Worm (Caenorhabditis elegans) whole organism, young adult: ENCODE results near the gene T28D6.6.
A peak's percentile ranks its signal among the peaks of the same experiment; 100 is the strongest.

Experiments
- B0035.1 ChIP-seq: sonication (generic microtip); optimal IDR thresholded peaks from 2 replicates; lab custom pipeline; 2016; ENCODE audit warnings: missing genetic modification characterization, mild to moderate bottlenecking, missing compliant biosample characterization, missing genotype, missing genetic modification reagents
- D2030.7 ChIP-seq: fragments of 200-800 bp; sonication (Bioruptor generic); IDR thresholded peaks from 2 replicates; pipeline ENCODE4 v1.3.6; 2022; ENCODE audit warnings: missing genetic modification reagents, missing genetic modification characterization, missing compliant biosample characterization
- F23B12.7 ChIP-seq: sonication (generic microtip); optimal IDR thresholded peaks from 2 replicates; lab custom pipeline; 2017; ENCODE audit warnings: missing genetic modification characterization, mild to moderate bottlenecking, missing compliant biosample characterization, antibody characterized with exemption, moderate library complexity; ENCODE audit not compliant: insufficient read depth
- F33H1.4 ChIP-seq: fragments of 200-800 bp; sonication (Bioruptor generic); IDR thresholded peaks from 2 replicates; pipeline ENCODE4 v1.3.6; 2022; ENCODE audit warnings: missing genetic modification reagents, missing genetic modification characterization, missing compliant biosample characterization
- F37B4.10 ChIP-seq: fragments of 200-800 bp; sonication (Bioruptor generic); IDR thresholded peaks from 2 replicates; pipeline ENCODE4 v1.3.6; 2022; ENCODE audit warnings: missing genetic modification characterization, missing compliant biosample characterization
- F49E8.2 ChIP-seq: sonication (generic microtip); optimal IDR thresholded peaks from 3 replicates; lab custom pipeline; 2017; ENCODE audit warnings: missing genetic modification characterization, mild to moderate bottlenecking, missing compliant biosample characterization, antibody characterized with exemption, moderate library complexity; ENCODE audit not compliant: insufficient read depth
- Y53F4B.3 ChIP-seq: fragments of 200-800 bp; sonication (Bioruptor generic); IDR thresholded peaks from 2 replicates; pipeline ENCODE4 v1.3.6; 2022; ENCODE audit warnings: missing genetic modification reagents, missing genetic modification characterization, missing compliant biosample characterization
- Y56A3A.18 ChIP-seq: fragments of 200-800 bp; sonication (Bioruptor generic); IDR thresholded peaks from 2 replicates; pipeline ENCODE4 v1.3.6; 2022; ENCODE audit warnings: missing genetic modification reagents, missing genetic modification characterization, missing compliant biosample characterization
- ZK185.1 ChIP-seq: sonication (generic microtip); optimal IDR thresholded peaks from 2 replicates; lab custom pipeline; 2016; ENCODE audit warnings: mild to moderate bottlenecking, missing genetic modification characterization, missing compliant biosample characterization; ENCODE audit not compliant: poor library complexity, severe bottlenecking
- aptf-2 ChIP-seq: fragments of 200-800 bp; sonication (Bioruptor generic); conservative IDR thresholded peaks from 2 replicates; pipeline ENCODE4 v1.3.6; 2022; ENCODE audit warnings: missing genetic modification reagents, missing genetic modification characterization, missing compliant biosample characterization
- aptf-3 ChIP-seq: fragments of 200-800 bp; sonication (Bioruptor generic); IDR thresholded peaks from 2 replicates; pipeline ENCODE4 v1.3.6; 2022; ENCODE audit warnings: missing genetic modification characterization, missing compliant biosample characterization
- attf-6 ChIP-seq: fragments of 200-800 bp; sonication (Bioruptor generic); IDR thresholded peaks from 2 replicates; pipeline ENCODE4 v1.3.6; 2022; ENCODE audit warnings: missing genetic modification reagents, missing genetic modification characterization, missing compliant biosample characterization
- cebp-1 ChIP-seq, 2 experiments: fragments of 200-800 bp in 1 of 2; sonication (Bioruptor generic) in 1 of 2; sonication (generic microtip) in 1 of 2; IDR thresholded peaks in 1 of 2; optimal IDR thresholded peaks in 1 of 2; 2 replicates each; pipeline versions ENCODE4 v1.3.6 to Lab custom; 2017 to 2022; ENCODE audit warnings: missing compliant biosample characterization in 2 of 2, missing genetic modification characterization in 2 of 2, mild to moderate bottlenecking in 1 of 2, missing genetic modification reagents in 1 of 2, moderate library complexity in 1 of 2
- ceh-100 ChIP-seq: fragments of 200-800 bp; sonication (Bioruptor generic); IDR thresholded peaks from 2 replicates; pipeline ENCODE4 v1.3.6; 2022; ENCODE audit warnings: missing genetic modification reagents, missing genetic modification characterization, missing compliant biosample characterization
- die-1 ChIP-seq: sonication (generic microtip); optimal IDR thresholded peaks from 2 replicates; lab custom pipeline; 2016; ENCODE audit warnings: missing genotype, mild to moderate bottlenecking, missing genetic modification characterization, missing compliant biosample characterization
- dox-1 ChIP-seq: fragments of 200-800 bp; sonication (Bioruptor generic); IDR thresholded peaks from 2 replicates; pipeline ENCODE4 v1.3.6; 2022; ENCODE audit warnings: missing genetic modification reagents, missing genetic modification characterization, missing compliant biosample characterization
- efl-1 ChIP-seq: fragments of 150-350 bp; optimal IDR thresholded peaks from 2 replicates; lab custom pipeline; 2014; ENCODE audit warnings: missing biosample characterization, missing genetic modification reagents, missing genetic modification characterization
- ekl-4 ChIP-seq: fragments of 200-800 bp; sonication (Bioruptor generic); IDR thresholded peaks from 2 replicates; pipeline ENCODE4 v1.3.6; 2022; ENCODE audit warnings: missing genetic modification reagents, missing genetic modification characterization, missing compliant biosample characterization
- ets-4 ChIP-seq: fragments of 200-800 bp; sonication (Bioruptor generic); optimal IDR thresholded peaks from 2 replicates; lab custom pipeline; 2018; ENCODE audit warnings: mild to moderate bottlenecking, missing genetic modification characterization, missing compliant biosample characterization
- hlh-12 ChIP-seq: sonication (generic microtip); optimal IDR thresholded peaks from 2 replicates; lab custom pipeline; 2016; ENCODE audit warnings: missing genetic modification characterization, missing compliant biosample characterization
- hmg-20 ChIP-seq: fragments of 200-800 bp; sonication (Bioruptor generic); IDR thresholded peaks from 2 replicates; pipeline ENCODE4 v1.3.6; 2022; ENCODE audit warnings: missing genetic modification reagents, missing genetic modification characterization, missing compliant biosample characterization
- lin-54 ChIP-seq: fragments of 200-800 bp; sonication (Bioruptor generic); optimal IDR thresholded peaks from 2 replicates; lab custom pipeline; 2018; ENCODE audit warnings: mild to moderate bottlenecking, missing genetic modification characterization, missing compliant biosample characterization
- lsl-1 ChIP-seq: fragments of 200-800 bp; sonication (Bioruptor generic); optimal IDR thresholded peaks from 2 replicates; lab custom pipeline; 2018; ENCODE audit warnings: mild to moderate bottlenecking, missing genetic modification characterization, moderate library complexity, missing compliant biosample characterization
- madf-6 ChIP-seq: fragments of 200-800 bp; sonication (Bioruptor generic); IDR thresholded peaks from 2 replicates; pipeline ENCODE4 v1.3.6; 2022; ENCODE audit warnings: missing genetic modification reagents, missing genetic modification characterization, missing compliant biosample characterization
- madf-8 ChIP-seq: fragments of 200-800 bp; sonication (Bioruptor generic); conservative IDR thresholded peaks from 2 replicates; pipeline ENCODE4 v1.3.6; 2022; ENCODE audit warnings: missing genetic modification reagents, missing genetic modification characterization, missing compliant biosample characterization
- nhr-27 ChIP-seq: fragments of 200-800 bp; sonication (Bioruptor generic); optimal IDR thresholded peaks from 2 replicates; lab custom pipeline; 2018; ENCODE audit warnings: mild to moderate bottlenecking, missing genetic modification characterization, moderate library complexity, missing compliant biosample characterization
- rec-8 ChIP-seq, 2 experiments: sonication (generic microtip); optimal IDR thresholded peaks; 2 replicates each; lab custom pipeline; 2016; ENCODE audit warnings: mild to moderate bottlenecking in 2 of 2, missing genetic modification characterization in 2 of 2, missing genetic modification reagents in 2 of 2, missing genotype in 2 of 2, missing biosample characterization in 1 of 2, missing compliant biosample characterization in 1 of 2, moderate library complexity in 1 of 2
- rpc-1 ChIP-seq, 2 experiments: fragments of 150-350 bp in 1 of 2; sonication (generic microtip) in 1 of 2; optimal IDR thresholded peaks; 2 replicates each; lab custom pipeline; 2014 to 2018; ENCODE audit warnings: missing biosample characterization in 1 of 2, missing genetic modification characterization in 1 of 2, missing genetic modification reagents in 1 of 2, missing genotype in 1 of 2
- snpc-1.1 ChIP-seq: sonication (generic microtip); optimal IDR thresholded peaks from 2 replicates; lab custom pipeline; 2017; ENCODE audit warnings: missing genetic modification characterization, mild to moderate bottlenecking, missing compliant biosample characterization, antibody characterized with exemption, moderate library complexity, missing genotype, missing genetic modification reagents; ENCODE audit not compliant: insufficient read depth
- snpc-3.4 ChIP-seq: sonication (generic microtip); optimal IDR thresholded peaks from 2 replicates; lab custom pipeline; 2017; ENCODE audit warnings: missing genetic modification characterization, mild to moderate bottlenecking, missing compliant biosample characterization, antibody characterized with exemption, moderate library complexity, missing genotype, missing genetic modification reagents
- tbp1 ChIP-seq: fragments of 200-800 bp; sonication (Bioruptor generic); optimal IDR thresholded peaks from 2 replicates; lab custom pipeline; 2018; ENCODE audit warnings: mild to moderate bottlenecking, missing genetic modification characterization, missing compliant biosample characterization
- tlf-1 ChIP-seq: fragments of 200-800 bp; sonication (Bioruptor generic); optimal IDR thresholded peaks from 2 replicates; lab custom pipeline; 2018; ENCODE audit warnings: mild to moderate bottlenecking, missing genetic modification characterization, missing compliant biosample characterization
- unc-130 ChIP-seq: sonication (generic microtip); optimal IDR thresholded peaks from 2 replicates; lab custom pipeline; 2016; ENCODE audit warnings: missing genetic modification reagents, missing genetic modification characterization, missing compliant biosample characterization
- unc-62 ChIP-seq: fragments of 150-350 bp; optimal IDR thresholded peaks from 2 replicates; lab custom pipeline; 2014; ENCODE audit warnings: missing biosample characterization, missing genetic modification reagents, missing genetic modification characterization
- xnd-1 ChIP-seq: sonication (generic microtip); optimal IDR thresholded peaks from 2 replicates; lab custom pipeline; 2016; ENCODE audit warnings: missing genotype, missing genetic modification reagents, missing genetic modification characterization, missing compliant biosample characterization
- zfh-2 ChIP-seq: fragments of 200-800 bp; sonication (Bioruptor generic); conservative IDR thresholded peaks from 2 replicates; pipeline ENCODE4 v1.3.6; 2022; ENCODE audit warnings: missing genetic modification reagents, missing genetic modification characterization, missing compliant biosample characterization
- zim-3 ChIP-seq: sonication (generic microtip); optimal IDR thresholded peaks from 2 replicates; lab custom pipeline; 2017; ENCODE audit warnings: mild to moderate bottlenecking, missing genetic modification characterization, moderate library complexity, missing compliant biosample characterization

T28D6.6 gene

ce11 chrIII:11352840-11353239, 9.9 kb upstream of the T28D6.6 start (continued):
- no peak for TF ChIP-seq F23B12.7 (tag; lab: Kevin White, UChicago)
- TF ChIP-seq rpc-1 (optimal IDR thresholded peaks at IDR 0.05; lab: Kevin White, UChicago): peak; percentile 66
- peak; percentile 68 for TF ChIP-seq rpc-1 (tag; optimal IDR thresholded peaks at IDR 0.05; lab: Kevin White, UChicago)
- no peak for TF ChIP-seq hlh-12 (tag; lab: Kevin White, UChicago)
- TF ChIP-seq B0035.1 (tag; lab: Kevin White, UChicago): peak; percentile 2
- peak; percentile 90 for TF ChIP-seq tbp1 (GFP tag; lab: Kevin White, UChicago)
- TF ChIP-seq aptf-3: no peak
- TF ChIP-seq F33H1.4 (GFP tag; lab: Robert Waterston, UW): no peak; the same call in 1 of the 2 replicates
- TF ChIP-seq madf-6 (GFP tag; lab: Robert Waterston, UW): 0 out of 2 replicates have a peak, but pooled peaks have one; percentile 33
- TF ChIP-seq F49E8.2 (tag; lab: Kevin White, UChicago): no peak
- TF ChIP-seq lin-54: peak; percentile 46
- TF ChIP-seq cebp-1 (GFP tag; IDR thresholded peaks at IDR 0.05; lab: Robert Waterston, UW): no peak
- TF ChIP-seq cebp-1 (tag; optimal IDR thresholded peaks at IDR 0.05; lab: Kevin White, UChicago): peak; percentile 32
- TF ChIP-seq lsl-1: peak; percentile 36
- TF ChIP-seq snpc-1.1 (tag; lab: Kevin White, UChicago): no peak
- no peak for TF ChIP-seq attf-6 (GFP tag; lab: Robert Waterston, UW)
- TF ChIP-seq zim-3 (tag; lab: Kevin White, UChicago): no peak
- TF ChIP-seq ceh-100 (GFP tag; lab: Robert Waterston, UW): no peak
- no peak for TF ChIP-seq rec-8 (tag; optimal IDR thresholded peaks at IDR 0.05; lab: Kevin White, UChicago)
- no peak for TF ChIP-seq ZK185.1 (tag; lab: Kevin White, UChicago)
- 0 out of 2 replicates have a peak, but pooled peaks have one; percentile 54 for TF ChIP-seq Y56A3A.18

- TF ChIP-seq efl-1 (GFP tag; lab: Kevin White, UChicago) (no peak), tbp1 (GFP tag; lab: Kevin White, UChicago) (no peak), xnd-1 (tag; lab: Kevin White, UChicago) (no peak), nhr-27 (no peak), Y53F4B.3 (GFP tag; lab: Robert Waterston, UW) (no peak), rec-8 (tag; optimal IDR thresholded peaks at IDR 0.05; lab: Kevin White, UChicago) (no peak), aptf-2 (GFP tag; lab: Robert Waterston, UW) (no peak)
These were observed 7.4 kb upstream of the T28D6.6 start for ce11 chrIII:11350107-11350826.

ce11 chrIII:11346383-11346782, 3.5 kb upstream of the T28D6.6 start, which contains the start of gene T28D6.7:
Gene T28D6.7 (minus strand): TSS chrIII:11346483.
- TF ChIP-seq zfh-2 (GFP tag; lab: Robert Waterston, UW): 0 out of 2 replicates have a peak, but pooled peaks have one; percentile 21
- no peak for TF ChIP-seq dox-1 (GFP tag; lab: Robert Waterston, UW)

- TF ChIP-seq lin-54 (peak; percentile 62), tlf-1 (GFP tag; lab: Kevin White, UChicago) (no peak), madf-6 (GFP tag; lab: Robert Waterston, UW) (peak; percentile 93), ekl-4 (peak; percentile 49; the same call in 1 of the 2 replicates), efl-1 (GFP tag; lab: Kevin White, UChicago) (peak; percentile 44), unc-130 (no peak), F37B4.10 (GFP tag; lab: Robert Waterston, UW) (no peak), unc-62 (GFP tag; lab: Kevin White, UChicago) (no peak), D2030.7 (peak; percentile 70), snpc-3.4 (tag; lab: Kevin White, UChicago) (peak; percentile 17), hmg-20 (GFP tag; lab: Robert Waterston, UW) (no peak), tbp1 (GFP tag; lab: Kevin White, UChicago) (peak; percentile 31), F23B12.7 (tag; lab: Kevin White, UChicago) (no peak), snpc-1.1 (tag; lab: Kevin White, UChicago) (peak; percentile 59), die-1 (tag; lab: Kevin White, UChicago) (no peak), ets-4 (GFP tag; lab: Kevin White, UChicago) (no peak), lsl-1 (peak; percentile 97), xnd-1 (tag; lab: Kevin White, UChicago) (peak; percentile 91), madf-8 (GFP tag; lab: Robert Waterston, UW) (peak; percentile 87), F49E8.2 (tag; lab: Kevin White, UChicago) (peak; percentile 15), dox-1 (GFP tag; lab: Robert Waterston, UW) (peak; percentile 50; the same call in 1 of the 2 replicates)
These were observed 1.2 kb upstream of the T28D6.6 start for ce11 chrIII:11344125-11344524.
